Worm (Caenorhabditis elegans): Measurements from ENCODE around the gene srh-25.

The srh-25 gene

DNA sequence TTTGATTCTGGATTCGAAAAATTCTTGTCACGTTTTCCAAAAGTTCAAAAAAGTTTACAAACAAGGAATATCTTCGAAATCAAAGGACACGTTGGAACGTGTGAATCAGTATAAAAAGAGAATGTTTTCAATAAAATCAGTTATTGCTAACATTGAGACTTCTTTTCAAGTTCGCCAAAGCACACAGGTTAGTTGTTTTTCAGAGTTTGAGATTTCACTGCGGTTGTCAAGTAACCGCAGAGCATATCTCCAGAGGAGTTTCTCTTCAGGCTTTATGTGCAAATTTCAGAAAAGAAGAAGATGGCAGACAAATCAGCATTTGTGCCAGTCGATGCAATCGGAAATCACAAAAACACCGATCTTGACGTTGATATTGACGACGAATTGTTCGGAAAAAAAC is 47.5 kb downstream of the srh-25 start, which contains the start of gene K01D12.15:
Gene K01D12.15, plus strand, starts transcription at position 301 of the 400 bp plus-strand sequence.
- TF ChIP-seq nhr-90 (tag; optimal IDR thresholded peaks at IDR 0.05; ENCODE audit: poor library complexity) = no peak
- TF ChIP-seq ces-1 (GFP tag; optimal IDR thresholded peaks at IDR 0.05) = no peak
- TF ChIP-seq nhr-71 (tag; optimal IDR thresholded peaks at IDR 0.05) = no peak
- no peak for TF ChIP-seq irx-1 (tag; optimal IDR thresholded peaks at IDR 0.05)
- TF ChIP-seq hlh-4 (tag; optimal IDR thresholded peaks at IDR 0.05) = no peak
- no peak for TF ChIP-seq mab-9 (GFP tag; IDR thresholded peaks at IDR 0.05)

Measured in whole organism, L1 larva.